Fruit fly (Drosophila melanogaster) whole organism, prepupa: ENCODE data around the gene CG42487.

Source experiments
- CG4318 ChIP-seq: fragments of 200-800 bp; sonication (Bioruptor generic); optimal IDR thresholded peaks from 3 replicates; lab custom pipeline; 2017; ENCODE audit warnings: missing biosample characterization, mild to moderate bottlenecking, missing genetic modification characterization
- CG6163 ChIP-seq: fragments of 200-800 bp; sonication (Bioruptor generic); IDR thresholded peaks from 3 replicates; pipeline ENCODE4 v1.3.6; 2022; ENCODE audit warnings: missing biosample characterization, missing genetic modification characterization
- CG6792 ChIP-seq: fragments of 200-800 bp; sonication (Bioruptor generic); optimal IDR thresholded peaks from 3 replicates; lab custom pipeline; 2016; ENCODE audit warnings: missing biosample characterization, missing genetic modification characterization
- CG6808 ChIP-seq: fragments of 200-800 bp; sonication (Bioruptor generic); optimal IDR thresholded peaks from 3 replicates; lab custom pipeline; 2017; ENCODE audit warnings: missing biosample characterization, missing genetic modification characterization, mild to moderate bottlenecking, moderate library complexity, missing genetic modification reagents
- CG6854 ChIP-seq: fragments of 200-800 bp; sonication (Bioruptor generic); optimal IDR thresholded peaks from 2 replicates; lab custom pipeline; 2017; ENCODE audit warnings: missing biosample characterization, mild to moderate bottlenecking, missing genetic modification characterization
- CG7368 ChIP-seq: fragments of 200-800 bp; sonication (Bioruptor generic); optimal IDR thresholded peaks from 3 replicates; lab custom pipeline; 2016; ENCODE audit warnings: missing biosample characterization, missing genetic modification characterization
- CG8319 ChIP-seq: fragments of 200-800 bp; sonication (Bioruptor generic); optimal IDR thresholded peaks from 3 replicates; lab custom pipeline; 2016; ENCODE audit warnings: missing biosample characterization, missing genetic modification characterization
- CG8632 ChIP-seq: fragments of 200-800 bp; sonication (Bioruptor generic); optimal IDR thresholded peaks from 3 replicates; lab custom pipeline; 2016; ENCODE audit warnings: missing biosample characterization, missing genetic modification characterization
- Hr39 ChIP-seq: fragments of 200-800 bp; sonication (Bioruptor generic); optimal IDR thresholded peaks from 2 replicates; lab custom pipeline; 2016; ENCODE audit warnings: missing biosample characterization, missing genetic modification characterization
- OdsH ChIP-seq: fragments of 200-800 bp; sonication (Bioruptor generic); optimal IDR thresholded peaks from 3 replicates; lab custom pipeline; 2016; ENCODE audit warnings: missing biosample characterization, missing genetic modification characterization
- Smox ChIP-seq: fragments of 200-800 bp; sonication (Bioruptor generic); optimal IDR thresholded peaks from 3 replicates; lab custom pipeline; 2016; ENCODE audit warnings: missing biosample characterization, missing genetic modification characterization
- Sox102F ChIP-seq: fragments of 200-800 bp; sonication (Bioruptor generic); optimal IDR thresholded peaks from 2 replicates; lab custom pipeline; 2016; ENCODE audit warnings: missing biosample characterization, mild to moderate bottlenecking, missing genetic modification characterization
- acj6 ChIP-seq: fragments of 200-800 bp; sonication (Bioruptor generic); optimal IDR thresholded peaks from 3 replicates; lab custom pipeline; 2016; ENCODE audit warnings: missing biosample characterization, missing genetic modification characterization
- salr ChIP-seq, 2 experiments: fragments of 200-800 bp; sonication (Bioruptor generic); optimal IDR thresholded peaks; 3 replicates each; lab custom pipeline; 2016 to 2018; ENCODE audit warnings: missing biosample characterization in 2 of 2, missing genetic modification characterization in 2 of 2, mild to moderate bottlenecking in 1 of 2

DNA sequence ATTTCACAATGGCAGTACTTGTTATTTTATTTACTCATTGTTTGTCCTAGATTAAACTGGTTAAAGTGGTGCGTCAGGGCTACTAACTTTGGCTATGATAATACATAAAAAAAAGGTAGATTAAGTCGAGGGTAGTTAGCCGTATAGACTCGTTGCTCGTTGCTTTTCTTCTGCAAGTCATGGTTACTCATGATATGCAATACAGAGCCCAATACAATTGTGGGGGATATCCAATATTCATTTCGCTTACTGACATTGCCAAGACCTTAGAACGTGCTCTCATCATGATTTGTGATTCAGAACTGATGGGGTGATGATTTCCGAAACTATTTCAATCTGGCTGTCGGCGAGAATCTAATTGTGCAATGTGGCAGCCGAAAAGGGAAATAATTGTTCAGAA lies 13.6 kb downstream of the CG42487 start:
- TF ChIP-seq Sox102F (GFP tag; lab: Kevin White, UChicago) (no peak), CG6854 (GFP tag; lab: Kevin White, UChicago) (no peak), CG4318 (no peak), CG6163 (no peak), CG8632 (no peak), salr (GFP tag; optimal IDR thresholded peaks at IDR 0.05; lab: Kevin White, UChicago) (no peak), CG6792 (GFP tag; lab: Kevin White, UChicago) (no peak), CG6808 (GFP tag; lab: Kevin White, UChicago) (no peak), acj6 (GFP tag; lab: Kevin White, UChicago) (no peak), Smox (GFP tag; lab: Kevin White, UChicago) (no peak), OdsH (no peak), CG8319 (GFP tag; lab: Kevin White, UChicago) (no peak), Hr39 (no peak), CG7368 (GFP tag; lab: Kevin White, UChicago) (no peak)
